Worm (Caenorhabditis elegans): Measurements from ENCODE around the gene nhr-76.

DNA sequence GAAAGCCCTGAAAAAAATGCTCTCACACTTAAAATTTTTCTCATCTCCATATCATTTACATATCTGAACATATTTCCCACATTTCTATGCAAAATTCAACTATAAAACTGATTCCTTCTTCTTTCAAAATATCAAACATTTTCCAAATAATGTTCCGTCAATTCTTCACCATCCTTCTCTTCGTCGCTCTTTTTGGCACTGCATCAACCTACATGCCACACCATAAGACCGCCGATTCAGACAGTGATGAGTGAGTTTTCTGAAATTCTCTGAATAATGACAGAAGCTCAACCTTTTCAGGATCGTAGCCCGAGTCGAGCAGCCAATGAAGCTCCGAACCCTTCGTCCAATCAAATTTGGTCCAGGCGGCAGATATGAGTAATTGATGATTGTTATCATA lies 48.9 kb downstream of the nhr-76 start, which contains the start of gene K11H12.5:
- TF ChIP-seq cnd-1 (tag; optimal IDR thresholded peaks at IDR 0.05) (no peak), ceh-43 (GFP tag; optimal IDR thresholded peaks at IDR 0.05) (no peak), unc-62 (GFP tag; optimal IDR thresholded peaks at IDR 0.05) (no peak), blmp-1 (tag; optimal IDR thresholded peaks at IDR 0.05) (no peak), elt-1 (tag; optimal IDR thresholded peaks at IDR 0.05; ENCODE audit: borderline replicate concordance, insufficient read depth) (no peak), snpc-4 (tag; optimal IDR thresholded peaks at IDR 0.05) (no peak), ceh-83 (GFP tag; optimal IDR thresholded peaks at IDR 0.05) (no peak), unc-39 (tag; optimal IDR thresholded peaks at IDR 0.05) (no peak), lsy-2 (tag; optimal IDR thresholded peaks at IDR 0.05) (no peak), nhr-237 (tag; optimal IDR thresholded peaks at IDR 0.05) (no peak), nhr-12 (tag; optimal IDR thresholded peaks at IDR 0.05) (no peak), nhr-76 (tag; optimal IDR thresholded peaks at IDR 0.05) (no peak), M03D4.4 (tag; optimal IDR thresholded peaks at IDR 0.05) (no peak)
